Worm (Caenorhabditis elegans) whole organism, L1 larva: ENCODE measurements around the gene Y67H2A.10.

Experiments used
- F16B12.6 ChIP-seq: fragments of 150-350 bp; optimal IDR thresholded peaks from 2 replicates; lab custom pipeline; 2014; ENCODE audit warnings: missing biosample characterization, missing genetic modification characterization
- ama-1 ChIP-seq: fragments of 150-350 bp; optimal IDR thresholded peaks from 2 replicates; lab custom pipeline; 2014
- blmp-1 ChIP-seq: fragments of 150-350 bp; optimal IDR thresholded peaks from 2 replicates; lab custom pipeline; 2014; ENCODE audit warnings: missing biosample characterization, missing genetic modification characterization
- ceh-63 ChIP-seq: fragments of 200-800 bp; sonication (Bioruptor generic); optimal IDR thresholded peaks from 2 replicates; lab custom pipeline; 2018; ENCODE audit warnings: mild to moderate bottlenecking, missing genetic modification characterization, missing compliant biosample characterization
- ceh-8 ChIP-seq: fragments of 200-800 bp; sonication (Bioruptor generic); optimal IDR thresholded peaks from 2 replicates; lab custom pipeline; 2018; ENCODE audit warnings: mild to moderate bottlenecking, missing genetic modification characterization, moderate library complexity, missing compliant biosample characterization
- ceh-82 ChIP-seq, 3 experiments: fragments of 150-350 bp in 1 of 3; sonication (generic microtip) in 2 of 3; optimal IDR thresholded peaks; 2 replicates each; lab custom pipeline; 2014 to 2017; ENCODE audit warnings: missing biosample characterization in 3 of 3, missing genetic modification characterization in 3 of 3
- dpl-1 ChIP-seq, 3 experiments: fragments of 150-350 bp in 2 of 3; sonication (generic microtip) in 1 of 3; optimal IDR thresholded peaks; 2 replicates each; lab custom pipeline; 2014 to 2017; ENCODE audit warnings: missing biosample characterization in 3 of 3, missing genetic modification characterization in 3 of 3, missing genetic modification reagents in 3 of 3
- dsc-1 ChIP-seq: sonication (generic microtip); optimal IDR thresholded peaks from 2 replicates; lab custom pipeline; 2016; ENCODE audit warnings: mild to moderate bottlenecking, missing genetic modification characterization, missing compliant biosample characterization
- efl-1 ChIP-seq, 4 experiments: fragments of 150-350 bp; optimal IDR thresholded peaks in 3 of 4; peaks in 1 of 4; 1 replicate in 1 of 4; 2 replicates in 3 of 4; lab custom pipeline; 2014; ENCODE audit warnings: missing biosample characterization in 2 of 4, missing genetic modification characterization in 2 of 4, missing genetic modification reagents in 2 of 4
- efl-3 ChIP-seq: fragments of 200-800 bp; sonication (Bioruptor generic); optimal IDR thresholded peaks from 2 replicates; lab custom pipeline; 2018; ENCODE audit warnings: mild to moderate bottlenecking, missing genetic modification characterization, missing compliant biosample characterization
- egl-13 ChIP-seq: sonication (generic microtip); optimal IDR thresholded peaks from 2 replicates; lab custom pipeline; 2016; ENCODE audit warnings: missing genotype, missing genetic modification reagents, missing genetic modification characterization, missing compliant biosample characterization
- ets-5 ChIP-seq: fragments of 200-800 bp; sonication (Bioruptor generic); IDR thresholded peaks from 2 replicates; pipeline ENCODE4 v1.3.6; 2022; ENCODE audit warnings: missing genetic modification characterization, missing compliant biosample characterization
- fkh-10 ChIP-seq: sonication (generic microtip); optimal IDR thresholded peaks from 2 replicates; lab custom pipeline; 2017; ENCODE audit warnings: missing biosample characterization, missing genetic modification reagents, missing genetic modification characterization
- fos-1 ChIP-seq: fragments of 150-350 bp; optimal IDR thresholded peaks from 2 replicates; lab custom pipeline; 2014; ENCODE audit warnings: missing biosample characterization, missing genetic modification characterization
- grh-1 ChIP-seq: fragments of 200-800 bp; sonication (Bioruptor generic); IDR thresholded peaks from 2 replicates; pipeline ENCODE4 v1.3.6; 2022; ENCODE audit warnings: missing genetic modification reagents, missing genetic modification characterization, missing compliant biosample characterization
- hlh-17 ChIP-seq: fragments of 200-800 bp; sonication (Bioruptor generic); optimal IDR thresholded peaks from 2 replicates; lab custom pipeline; 2018; ENCODE audit warnings: missing genetic modification characterization, mild to moderate bottlenecking, missing compliant biosample characterization, moderate library complexity, borderline replicate concordance
- isw-1 ChIP-seq: fragments of 200-800 bp; sonication (Bioruptor generic); IDR thresholded peaks from 2 replicates; pipeline ENCODE4 v1.3.6; 2022; ENCODE audit warnings: missing genetic modification characterization, missing compliant biosample characterization
- lin-13 ChIP-seq: fragments of 150-350 bp; optimal IDR thresholded peaks from 2 replicates; lab custom pipeline; 2014; ENCODE audit warnings: missing biosample characterization, missing genetic modification reagents, missing genetic modification characterization
- lin-39 ChIP-seq: fragments of 150-350 bp; optimal IDR thresholded peaks from 2 replicates; lab custom pipeline; 2014; ENCODE audit warnings: missing biosample characterization, missing genetic modification reagents, missing genetic modification characterization
- lsy-2 ChIP-seq, 2 experiments: fragments of 150-350 bp; optimal IDR thresholded peaks; 2 replicates each; lab custom pipeline; 2014; ENCODE audit warnings: missing biosample characterization in 2 of 2, missing genetic modification characterization in 2 of 2
- mdl-1 ChIP-seq, 2 experiments: fragments of 150-350 bp; optimal IDR thresholded peaks; 2 replicates each; lab custom pipeline; 2014 to 2017; ENCODE audit warnings: missing biosample characterization in 2 of 2, missing genetic modification characterization in 2 of 2, inconsistent platforms in 1 of 2
- mef-2 ChIP-seq: fragments of 150-350 bp; optimal IDR thresholded peaks from 2 replicates; lab custom pipeline; 2014; ENCODE audit warnings: missing biosample characterization, missing genetic modification characterization
- mep-1 ChIP-seq: fragments of 150-350 bp; optimal IDR thresholded peaks from 2 replicates; lab custom pipeline; 2014; ENCODE audit warnings: missing biosample characterization, missing genetic modification characterization
- nhr-11 ChIP-seq: fragments of 150-350 bp; optimal IDR thresholded peaks from 2 replicates; lab custom pipeline; 2014; ENCODE audit warnings: missing biosample characterization, missing genetic modification characterization
- nhr-19 ChIP-seq: fragments of 200-800 bp; sonication (Bioruptor generic); conservative IDR thresholded peaks from 2 replicates; pipeline ENCODE4 v1.3.6; 2022; ENCODE audit warnings: missing genetic modification characterization, missing compliant biosample characterization
- nhr-237 ChIP-seq: fragments of 150-350 bp; optimal IDR thresholded peaks from 2 replicates; lab custom pipeline; 2014; ENCODE audit warnings: missing biosample characterization, missing genetic modification characterization
- nhr-28 ChIP-seq: fragments of 150-350 bp; optimal IDR thresholded peaks from 2 replicates; lab custom pipeline; 2014; ENCODE audit warnings: missing biosample characterization, missing genetic modification characterization
- nhr-47 ChIP-seq: sonication (generic microtip); optimal IDR thresholded peaks from 2 replicates; lab custom pipeline; 2016; ENCODE audit warnings: mild to moderate bottlenecking, missing genetic modification characterization, moderate library complexity, missing compliant biosample characterization
- nhr-71 ChIP-seq: sonication (generic microtip); optimal IDR thresholded peaks from 2 replicates; lab custom pipeline; 2016; ENCODE audit warnings: mild to moderate bottlenecking, missing genetic modification characterization, moderate library complexity, missing compliant biosample characterization
- nhr-84 ChIP-seq: sonication (generic microtip); optimal IDR thresholded peaks from 2 replicates; lab custom pipeline; 2017; ENCODE audit warnings: missing biosample characterization, missing genetic modification characterization
- pag-3 ChIP-seq: sonication (generic microtip); optimal IDR thresholded peaks from 2 replicates; lab custom pipeline; 2017; ENCODE audit warnings: missing genetic modification characterization, mild to moderate bottlenecking, missing compliant biosample characterization, antibody characterized with exemption, borderline replicate concordance; ENCODE audit not compliant: insufficient read depth
- pqm-1 ChIP-seq: sonication (generic microtip); optimal IDR thresholded peaks from 3 replicates; lab custom pipeline; 2017; ENCODE audit warnings: missing biosample characterization, missing genetic modification characterization
- snpc-4 ChIP-seq: fragments of 150-350 bp; optimal IDR thresholded peaks from 2 replicates; lab custom pipeline; 2014; ENCODE audit warnings: missing biosample characterization, missing genetic modification characterization
- snu-23 ChIP-seq: sonication (generic microtip); optimal IDR thresholded peaks from 2 replicates; lab custom pipeline; 2016; ENCODE audit warnings: missing genetic modification characterization, missing compliant biosample characterization
- sptf-1 ChIP-seq: fragments of 150-350 bp; optimal IDR thresholded peaks from 2 replicates; lab custom pipeline; 2014; ENCODE audit warnings: missing biosample characterization, missing genetic modification characterization
- swsn-7 ChIP-seq: sonication (generic microtip); optimal IDR thresholded peaks from 2 replicates; lab custom pipeline; 2016; ENCODE audit warnings: missing genetic modification characterization, missing compliant biosample characterization
- unc-130 ChIP-seq: fragments of 150-350 bp; optimal IDR thresholded peaks from 2 replicates; lab custom pipeline; 2017; ENCODE audit warnings: missing biosample characterization, missing genetic modification characterization, inconsistent platforms
- unc-86 ChIP-seq: sonication (generic microtip); optimal IDR thresholded peaks from 2 replicates; lab custom pipeline; 2016; ENCODE audit warnings: missing genetic modification characterization, missing compliant biosample characterization
- unc-98 ChIP-seq: fragments of 200-800 bp; sonication (Bioruptor generic); IDR thresholded peaks from 2 replicates; pipeline ENCODE4 v1.3.6; 2022; ENCODE audit warnings: missing genetic modification characterization, missing compliant biosample characterization
- xbp-1 ChIP-seq: sonication (generic microtip); optimal IDR thresholded peaks from 2 replicates; lab custom pipeline; 2016; ENCODE audit warnings: missing genetic modification characterization, missing compliant biosample characterization
- zip-4 ChIP-seq: fragments of 200-800 bp; sonication (Bioruptor generic); optimal IDR thresholded peaks from 2 replicates; lab custom pipeline; 2018; ENCODE audit warnings: mild to moderate bottlenecking, missing genetic modification characterization, moderate library complexity, missing compliant biosample characterization
- ztf-11 ChIP-seq, 2 experiments: sonication (generic microtip); optimal IDR thresholded peaks; 2 replicates each; lab custom pipeline; 2016 to 2017; ENCODE audit warnings: missing genetic modification characterization in 2 of 2, missing biosample characterization in 1 of 2, missing compliant biosample characterization in 1 of 2
- ztf-4 ChIP-seq: fragments of 150-350 bp; optimal IDR thresholded peaks from 2 replicates; lab custom pipeline; 2014; ENCODE audit warnings: missing biosample characterization, missing genetic modification characterization

The Y67H2A.10 gene

ce11 chrIV:13297746-13298145 lies 8.4 kb upstream of the Y67H2A.10 start, which contains the start of the genes Y67H2A.2 and micu-1 (continued):
- TF ChIP-seq efl-1 (optimal IDR thresholded peaks at IDR 0.05; lab: Kevin White, UChicago) (peak; percentile 80 to 82), efl-1 (GFP tag; optimal IDR thresholded peaks at IDR 0.05 in 1 of 2; lab: Kevin White, UChicago) (peak; percentile 73 to 97), nhr-28 (tag; lab: Kevin White, UChicago) (no peak), ztf-11 (tag; optimal IDR thresholded peaks at IDR 0.05; lab: Kevin White, UChicago) (peak in 1 of 2 experiments; percentile 60), dpl-1 (GFP tag; optimal IDR thresholded peaks at IDR 0.05; lab: Kevin White, UChicago) (peak; percentile 62 to 78 (median 77)), lin-39 (tag; lab: Kevin White, UChicago) (peak; percentile 50)

- TF ChIP-seq unc-98 (GFP tag; lab: Robert Waterston, UW), result no peak
- TF ChIP-seq fos-1 (tag; lab: Kevin White, UChicago), result no peak
- TF ChIP-seq pqm-1, result no peak
- TF ChIP-seq mdl-1 (tag; optimal IDR thresholded peaks at IDR 0.05; lab: Kevin White, UChicago), result no peak
- TF ChIP-seq zip-4 (GFP tag; lab: Kevin White, UChicago), result no peak
- TF ChIP-seq lsy-2 (tag; optimal IDR thresholded peaks at IDR 0.05; lab: Kevin White, UChicago), result no peak
- no peak for TF ChIP-seq sptf-1 (tag; lab: Kevin White, UChicago)
- TF ChIP-seq swsn-7 (tag; lab: Kevin White, UChicago), result no peak
- TF ChIP-seq nhr-11 (tag; lab: Kevin White, UChicago), result no peak
- TF ChIP-seq hlh-17 (GFP tag; lab: Kevin White, UChicago), result no peak
- TF ChIP-seq egl-13 (tag; lab: Kevin White, UChicago), result no peak
- TF ChIP-seq mef-2 (tag; lab: Kevin White, UChicago), result no peak
- no peak for TF ChIP-seq lin-13 (GFP tag; lab: Kevin White, UChicago)
Observed at ce11 chrIV:13290239-13290638, 935 bp upstream of the Y67H2A.10 start.

ce11 chrIV:13282778-13283177 lies 6.5 kb downstream of the Y67H2A.10 start, which contains the start of gene cpsf-3:
Gene cpsf-3, minus strand, starts transcription at chrIV:13282878.
- TF ChIP-seq snu-23 (GFP tag; lab: Kevin White, UChicago) (no peak), hlh-17 (GFP tag; lab: Kevin White, UChicago) (no peak), isw-1 (no peak), ceh-8 (no peak), ets-5 (GFP tag; lab: Robert Waterston, UW) (no peak), lsy-2 (tag; optimal IDR thresholded peaks at IDR 0.05; lab: Kevin White, UChicago) (no peak), efl-3 (GFP tag; lab: Kevin White, UChicago) (no peak), efl-1 (optimal IDR thresholded peaks at IDR 0.05; lab: Kevin White, UChicago) (no peak), efl-1 (GFP tag; optimal IDR thresholded peaks at IDR 0.05 in 1 of 2; lab: Kevin White, UChicago) (no peak), ztf-4 (tag; lab: Kevin White, UChicago) (no peak), F16B12.6 (tag; lab: Kevin White, UChicago) (no peak), nhr-237 (tag; lab: Kevin White, UChicago) (no peak)

ce11 chrIV:13272494-13272893 lies 16.8 kb downstream of the Y67H2A.10 start, which contains the start of gene unc-26:
Gene unc-26, minus strand, starts transcription at chrIV:13272516.
- TF ChIP-seq xbp-1 (tag; lab: Kevin White, UChicago) (peak; percentile 29), grh-1 (GFP tag; lab: Robert Waterston, UW) (no peak), unc-130 (no peak), fkh-10 (GFP tag; lab: Kevin White, UChicago) (no peak), snu-23 (GFP tag; lab: Kevin White, UChicago) (peak; percentile 43), nhr-84 (no peak), ceh-82 (tag; optimal IDR thresholded peaks at IDR 0.05; lab: Kevin White, UChicago) (peak in 1 of 3 experiments; percentile 63), mep-1 (tag; lab: Kevin White, UChicago) (peak; percentile 20), nhr-71 (tag; lab: Kevin White, UChicago) (peak; percentile 53), blmp-1 (tag; lab: Kevin White, UChicago) (peak; percentile 19), unc-86 (tag; lab: Kevin White, UChicago) (peak; percentile 65), dsc-1 (peak; percentile 22), hlh-17 (GFP tag; lab: Kevin White, UChicago) (no peak), ceh-63 (GFP tag; lab: Kevin White, UChicago) (no peak), efl-1 (optimal IDR thresholded peaks at IDR 0.05; lab: Kevin White, UChicago) (peak; percentile 47 to 60), efl-1 (GFP tag; optimal IDR thresholded peaks at IDR 0.05 in 1 of 2; lab: Kevin White, UChicago) (no peak), swsn-7 (tag; lab: Kevin White, UChicago) (peak; percentile 46), pag-3 (tag; lab: Kevin White, UChicago) (no peak), nhr-47 (peak; percentile 53), nhr-19 (GFP tag; lab: Robert Waterston, UW) (no peak), lsy-2 (tag; optimal IDR thresholded peaks at IDR 0.05; lab: Kevin White, UChicago) (peak; percentile 32 to 45), lin-13 (GFP tag; lab: Kevin White, UChicago) (no peak), lin-39 (tag; lab: Kevin White, UChicago) (no peak), dpl-1 (GFP tag; optimal IDR thresholded peaks at IDR 0.05; lab: Kevin White, UChicago) (peak in 1 of 3 experiments; percentile 6), efl-3 (GFP tag; lab: Kevin White, UChicago) (no peak), snpc-4 (tag; lab: Kevin White, UChicago) (no peak), ama-1 (lab: Kevin White, UChicago) (no peak)
